Fruit fly (Drosophila melanogaster) whole organism, embryonic: ENCODE results near the gene CG11999.

Experiments
- CG10565 ChIP-seq: fragments of 200-800 bp; sonication (Bioruptor generic); optimal IDR thresholded peaks from 3 replicates; lab custom pipeline; 2016; ENCODE audit warnings: missing biosample characterization, mild to moderate bottlenecking, missing genetic modification characterization
- CG11398 ChIP-seq: fragments of 200-800 bp; sonication (Bioruptor generic); optimal IDR thresholded peaks from 2 replicates; lab custom pipeline; 2016; ENCODE audit warnings: missing biosample characterization, missing genetic modification characterization
- CG11696 ChIP-seq: fragments of 200-800 bp; sonication (Bioruptor generic); IDR thresholded peaks from 2 replicates; pipeline ENCODE4 v1.3.6; 2022; ENCODE audit warnings: missing biosample characterization, missing genetic modification characterization
- CG16779 ChIP-seq: fragments of 200-800 bp; sonication (Bioruptor generic); IDR thresholded peaks from 2 replicates; pipeline ENCODE4 v1.3.6; 2022; ENCODE audit warnings: missing biosample characterization, missing genetic modification characterization
- CG30403 ChIP-seq: fragments of 200-800 bp; sonication (Bioruptor generic); optimal IDR thresholded peaks from 3 replicates; lab custom pipeline; 2016; ENCODE audit warnings: missing biosample characterization, missing genetic modification characterization
- CG3065 ChIP-seq: fragments of 200-800 bp; sonication (Bioruptor generic); optimal IDR thresholded peaks from 2 replicates; lab custom pipeline; 2016; ENCODE audit warnings: missing biosample characterization, missing genetic modification characterization
- CG34422 ChIP-seq: fragments of 200-800 bp; sonication (Bioruptor generic); IDR thresholded peaks from 3 replicates; pipeline ENCODE4 v1.3.6; 2022; ENCODE audit warnings: missing biosample characterization, missing genetic modification characterization
- CG3726 ChIP-seq: fragments of 200-800 bp; sonication (Bioruptor generic); IDR thresholded peaks from 3 replicates; pipeline ENCODE4, ENCODE4 v1.3.6; 2022; ENCODE audit warnings: missing biosample characterization, missing genetic modification characterization
- CG42726 ChIP-seq: fragments of 200-800 bp; sonication (Bioruptor generic); IDR thresholded peaks from 2 replicates; pipeline ENCODE4 v1.3.6; 2022; ENCODE audit warnings: missing biosample characterization, missing genetic modification characterization; ENCODE audit not compliant: partially characterized antibody
- CG6765 ChIP-seq: fragments of 200-800 bp; sonication (Bioruptor generic); optimal IDR thresholded peaks from 3 replicates; lab custom pipeline; 2017; ENCODE audit warnings: missing biosample characterization, mild to moderate bottlenecking, missing genetic modification characterization
- CG7928 ChIP-seq: fragments of 200-800 bp; sonication (Bioruptor generic); optimal IDR thresholded peaks from 2 replicates; lab custom pipeline; 2017; ENCODE audit warnings: missing biosample characterization, mild to moderate bottlenecking, missing genetic modification characterization
- CG8290 ChIP-seq, 3 experiments: fragments of 200-800 bp; sonication (Bioruptor generic); optimal IDR thresholded peaks; 2 replicates each; lab custom pipeline; 2016 to 2019; ENCODE audit warnings: missing biosample characterization in 3 of 3, missing genetic modification characterization in 3 of 3, mild to moderate bottlenecking in 2 of 3, moderate library complexity in 1 of 3
- Camta ChIP-seq: fragments of 200-800 bp; sonication (Bioruptor generic); optimal IDR thresholded peaks from 2 replicates; lab custom pipeline; 2016; ENCODE audit warnings: missing biosample characterization, missing genetic modification characterization
- Doc3 ChIP-seq: fragments of 200-800 bp; sonication (Bioruptor generic); IDR thresholded peaks from 3 replicates; pipeline ENCODE4 v1.3.6; 2022; ENCODE audit warnings: missing biosample characterization, missing genetic modification characterization; ENCODE audit not compliant: partially characterized antibody
- Elba2 ChIP-seq: fragments of 200-800 bp; sonication (Bioruptor generic); optimal IDR thresholded peaks from 3 replicates; lab custom pipeline; 2016; ENCODE audit warnings: missing biosample characterization, missing genetic modification characterization
- Fer1 ChIP-seq: fragments of 200-800 bp; sonication (Bioruptor generic); optimal IDR thresholded peaks from 2 replicates; lab custom pipeline; 2017; ENCODE audit warnings: missing biosample characterization, mild to moderate bottlenecking, missing genetic modification characterization
- GATAe ChIP-seq: fragments of 200-800 bp; sonication (Bioruptor generic); conservative IDR thresholded peaks from 2 replicates; pipeline ENCODE4 v1.3.6; 2022; ENCODE audit warnings: missing biosample characterization, missing genetic modification characterization
- H2.0 ChIP-seq: fragments of 200-800 bp; sonication (Bioruptor generic); IDR thresholded peaks from 2 replicates; pipeline ENCODE4 v1.3.6; 2022; ENCODE audit warnings: missing biosample characterization, missing genetic modification characterization
- Hr3 ChIP-seq: fragments of 200-800 bp; sonication (Bioruptor generic); optimal IDR thresholded peaks from 3 replicates; lab custom pipeline; 2016; ENCODE audit warnings: missing biosample characterization, missing genetic modification characterization
- Lhr ChIP-seq: fragments of 200-800 bp; sonication (Bioruptor generic); optimal IDR thresholded peaks from 3 replicates; lab custom pipeline; 2017; ENCODE audit warnings: mild to moderate bottlenecking, missing biosample characterization, missing genetic modification reagents, missing genetic modification characterization
- Med ChIP-seq: fragments of 200-800 bp; sonication (Bioruptor generic); peaks from one replicate; lab custom pipeline; 2016; ENCODE audit warnings: missing biosample characterization, missing genetic modification characterization, mild to moderate bottlenecking, inconsistent platforms, moderate library complexity
- Mrtf ChIP-seq: fragments of 200-800 bp; sonication (Bioruptor generic); IDR thresholded peaks from 3 replicates; pipeline ENCODE4 v1.3.6; 2022; ENCODE audit warnings: missing biosample characterization, missing genetic modification characterization
- Opbp ChIP-seq: fragments of 200-800 bp; sonication (Bioruptor generic); IDR thresholded peaks from 3 replicates; pipeline ENCODE4 v1.3.6; 2022; ENCODE audit warnings: missing biosample characterization, missing genetic modification characterization; ENCODE audit not compliant: partially characterized antibody
- Spps ChIP-seq: fragments of 200-800 bp; sonication (Bioruptor generic); optimal IDR thresholded peaks from 2 replicates; lab custom pipeline; 2018; ENCODE audit warnings: missing biosample characterization, mild to moderate bottlenecking, missing genetic modification characterization
- Ssrp ChIP-seq: fragments of 200-800 bp; sonication (Bioruptor generic); optimal IDR thresholded peaks from 2 replicates; lab custom pipeline; 2018; ENCODE audit warnings: missing biosample characterization, mild to moderate bottlenecking, missing genetic modification characterization, moderate library complexity
- Stat92E ChIP-seq, 3 experiments: fragments of >200 bp in 2 of 3; fragments of 200-800 bp in 1 of 3; sonication (Bioruptor generic) in 1 of 3; optimal IDR thresholded peaks; 2 replicates each; lab custom pipeline; 2017 to 2019; ENCODE audit warnings: missing biosample characterization in 3 of 3, missing genetic modification characterization in 3 of 3, mild to moderate bottlenecking in 1 of 3, moderate library complexity in 1 of 3
- bsh ChIP-seq, 2 experiments: fragments of 200-800 bp; sonication (Bioruptor generic); optimal IDR thresholded peaks; 2 replicates each; lab custom pipeline; 2017 to 2018; ENCODE audit warnings: mild to moderate bottlenecking in 2 of 2, missing biosample characterization in 2 of 2, missing genetic modification characterization in 2 of 2, moderate library complexity in 1 of 2
- chm ChIP-seq: fragments of 200-800 bp; sonication (Bioruptor generic); IDR thresholded peaks from 2 replicates; pipeline ENCODE4 v1.3.6; 2022; ENCODE audit warnings: missing biosample characterization, missing genetic modification characterization
- danr ChIP-seq: fragments of 200-800 bp; sonication (Bioruptor generic); IDR thresholded peaks from 2 replicates; pipeline ENCODE4 v1.3.6; 2022; ENCODE audit warnings: missing biosample characterization, missing genetic modification characterization
- emc ChIP-seq: fragments of 200-800 bp; sonication (Bioruptor generic); optimal IDR thresholded peaks from 2 replicates; lab custom pipeline; 2016; ENCODE audit warnings: missing biosample characterization, missing genetic modification characterization
- fd96Cb ChIP-seq: fragments of 200-800 bp; sonication (Bioruptor generic); optimal IDR thresholded peaks from 2 replicates; lab custom pipeline; 2018; ENCODE audit warnings: missing biosample characterization, mild to moderate bottlenecking, missing genetic modification characterization, moderate library complexity
- gcm ChIP-seq: fragments of 200-800 bp; sonication (Bioruptor generic); optimal IDR thresholded peaks from 2 replicates; lab custom pipeline; 2019; ENCODE audit warnings: missing biosample characterization, mild to moderate bottlenecking, missing genetic modification characterization, moderate library complexity
- gcm2 ChIP-seq: fragments of 200-800 bp; sonication (Bioruptor generic); optimal IDR thresholded peaks from 2 replicates; lab custom pipeline; 2016; ENCODE audit warnings: missing biosample characterization, missing genetic modification characterization
- gem ChIP-seq: fragments of 200-800 bp; sonication (Bioruptor generic); optimal IDR thresholded peaks from 2 replicates; lab custom pipeline; 2019; ENCODE audit warnings: missing biosample characterization, mild to moderate bottlenecking, missing genetic modification characterization, moderate library complexity
- grn ChIP-seq: fragments of 200-800 bp; sonication (Bioruptor generic); optimal IDR thresholded peaks from 3 replicates; lab custom pipeline; 2017; ENCODE audit warnings: missing biosample characterization, missing genetic modification characterization
- her ChIP-seq: fragments of 200-800 bp; sonication (Bioruptor generic); optimal IDR thresholded peaks from 2 replicates; lab custom pipeline; 2016; ENCODE audit warnings: missing biosample characterization, missing genetic modification characterization
- kah ChIP-seq: fragments of 200-800 bp; sonication (Bioruptor generic); optimal IDR thresholded peaks from 2 replicates; lab custom pipeline; 2018; ENCODE audit warnings: missing biosample characterization, mild to moderate bottlenecking, missing genetic modification characterization
- lab ChIP-seq: fragments of 200-800 bp; sonication (Bioruptor generic); optimal IDR thresholded peaks from 3 replicates; lab custom pipeline; 2017; ENCODE audit warnings: missing biosample characterization, missing genetic modification characterization, mild to moderate bottlenecking, moderate library complexity, missing genetic modification reagents
- otp ChIP-seq: fragments of 200-800 bp; sonication (Bioruptor generic); IDR thresholded peaks from 3 replicates; pipeline ENCODE4, ENCODE4 v1.3.6; 2022; ENCODE audit warnings: missing biosample characterization, missing genetic modification characterization
- p53 ChIP-seq: fragments of 200-800 bp; sonication (Bioruptor generic); optimal IDR thresholded peaks from 2 replicates; lab custom pipeline; 2016; ENCODE audit warnings: missing biosample characterization, missing genetic modification characterization
- pb ChIP-seq: fragments of 200-800 bp; sonication (Bioruptor generic); optimal IDR thresholded peaks from 3 replicates; lab custom pipeline; 2016; ENCODE audit warnings: missing biosample characterization, missing genetic modification characterization
- ranshi ChIP-seq: fragments of 200-800 bp; sonication (Bioruptor generic); IDR thresholded peaks from 2 replicates; pipeline ENCODE4 v1.3.6; 2022; ENCODE audit warnings: missing biosample characterization, missing genetic modification characterization
- sc ChIP-seq, 3 experiments: fragments of >200 bp in 2 of 3; fragments of 200-800 bp in 1 of 3; sonication (Bioruptor generic) in 1 of 3; optimal IDR thresholded peaks; 2 replicates in 2 of 3; 3 replicates in 1 of 3; lab custom pipeline; 2017; ENCODE audit warnings: mild to moderate bottlenecking in 1 of 3, missing biosample characterization in 1 of 3, missing genetic modification characterization in 1 of 3, missing genetic modification reagents in 1 of 3
- tap ChIP-seq: fragments of 200-800 bp; optimal IDR thresholded peaks from 3 replicates; lab custom pipeline; 2019; ENCODE audit warnings: missing biosample characterization, mild to moderate bottlenecking, missing genetic modification characterization, moderate library complexity
- tio ChIP-seq: fragments of 200-800 bp; sonication (Bioruptor generic); optimal IDR thresholded peaks from 2 replicates; lab custom pipeline; 2017; ENCODE audit warnings: missing biosample characterization, missing genetic modification characterization, inconsistent platforms
- trh ChIP-seq: fragments of 200-800 bp; sonication (Bioruptor generic); optimal IDR thresholded peaks from 2 replicates; lab custom pipeline; 2016; ENCODE audit warnings: missing biosample characterization, missing genetic modification characterization
- tup ChIP-seq: fragments of 200-800 bp; sonication (Bioruptor generic); optimal IDR thresholded peaks from 2 replicates; lab custom pipeline; 2016; ENCODE audit warnings: missing biosample characterization, mild to moderate bottlenecking, missing genetic modification characterization, moderate library complexity
- wor ChIP-seq: fragments of 200-800 bp; sonication (Bioruptor generic); IDR thresholded peaks from 2 replicates; pipeline ENCODE4 v1.3.6; 2022; ENCODE audit warnings: missing biosample characterization, missing genetic modification characterization

CG11999 gene

dm6 chr3R:5368170-5368781, 13.7 kb upstream of the CG11999 start, which contains the start of gene Cerk (continued):
- TF ChIP-seq H2.0 (GFP tag; lab: Robert Waterston, UW) (no peak; the same call in 1 of the 2 replicates), CG10565 (GFP tag; lab: Kevin White, UChicago) (no peak), danr (GFP tag; lab: Robert Waterston, UW) (no peak), gem (peak; percentile 27), p53 (GFP tag; lab: Kevin White, UChicago) (no peak), fd96Cb (no peak), Elba2 (GFP tag; lab: Kevin White, UChicago) (peak; percentile 48), CG3726 (no peak), CG3065 (no peak), Camta (GFP tag; lab: Kevin White, UChicago) (peak; percentile 17), ranshi (GFP tag; lab: Robert Waterston, UW) (0 out of 2 replicates have a peak, but pooled peaks have one; percentile 10), CG8290 (GFP tag; optimal IDR thresholded peaks at IDR 0.05; lab: Kevin White, UChicago) (peak; percentile 30), CG8290 (tag; optimal IDR thresholded peaks at IDR 0.05; lab: Kevin White, UChicago) (peak; percentile 28 to 86), Spps (tag; lab: Kevin White, UChicago) (no peak), otp (GFP tag; lab: Robert Waterston, UW) (0 out of 3 replicates have a peak, but pooled peaks have one; percentile 33), grn (no peak), gcm2 (GFP tag; lab: Kevin White, UChicago) (no peak), Ssrp (no peak), Doc3 (GFP tag; lab: Robert Waterston, UW) (no peak), wor (GFP tag; lab: Robert Waterston, UW) (no peak), tio (GFP tag; lab: Kevin White, UChicago) (no peak), GATAe (GFP tag; lab: Robert Waterston, UW) (no peak), Hr3 (GFP tag; lab: Kevin White, UChicago) (peak; percentile 19), sc (optimal IDR thresholded peaks at IDR 0.05; lab: Kevin White, UChicago) (no peak), sc (GFP tag; optimal IDR thresholded peaks at IDR 0.05; lab: Kevin White, UChicago) (no peak), Lhr (GFP tag; lab: Kevin White, UChicago) (peak; percentile 77), tup (GFP tag; lab: Kevin White, UChicago) (no peak), CG11398 (GFP tag; lab: Kevin White, UChicago) (peak; percentile 2), CG42726 (GFP tag; lab: Robert Waterston, UW) (peak; percentile 11; the same call in 1 of the 2 replicates), Stat92E (GFP tag; optimal IDR thresholded peaks at IDR 0.05; lab: Kevin White, UChicago) (peak in 1 of 3 experiments; percentile 68), Mrtf (GFP tag; lab: Robert Waterston, UW) (0 out of 3 replicates have a peak, but pooled peaks have one; percentile 21), CG11696 (GFP tag; lab: Robert Waterston, UW) (no peak), CG34422 (peak; percentile 48; the same call in 2 of the 3 replicates), tap (tag; lab: Kevin White, UChicago) (no peak), chm (peak; percentile 80), trh (no peak), pb (no peak), bsh (GFP tag; optimal IDR thresholded peaks at IDR 0.05; lab: Kevin White, UChicago) (peak in 1 of 2 experiments; percentile 10), Fer1 (GFP tag; lab: Kevin White, UChicago) (peak; percentile 7), CG16779 (GFP tag; lab: Robert Waterston, UW) (no peak), her (GFP tag; lab: Kevin White, UChicago) (peak; percentile 51), CG30403 (peak; percentile 54), emc (no peak), lab (GFP tag; lab: Kevin White, UChicago) (peak; percentile 46), Opbp (GFP tag; lab: Robert Waterston, UW) (peak; percentile 79), Med (GFP tag; lab: Kevin White, UChicago) (peak; percentile 93), gcm (GFP tag; lab: Kevin White, UChicago) (no peak), CG6765 (GFP tag; lab: Kevin White, UChicago) (no peak), kah (GFP tag; lab: Kevin White, UChicago) (peak; percentile 55), CG7928 (GFP tag; lab: Kevin White, UChicago) (peak; percentile 91)
